Fruit fly (Drosophila melanogaster) whole organism, prepupa: ENCODE data around the gene CG15740.

Experiments
- CG10631 ChIP-seq: fragments of 200-800 bp; sonication (Bioruptor generic); optimal IDR thresholded peaks from 2 replicates; lab custom pipeline; 2016; ENCODE audit warnings: missing biosample characterization, missing genetic modification characterization
- CG11762 ChIP-seq: fragments of 200-800 bp; sonication (Bioruptor generic); optimal IDR thresholded peaks from 3 replicates; lab custom pipeline; 2016; ENCODE audit warnings: missing biosample characterization, missing genetic modification characterization; ENCODE audit not compliant: insufficient read depth
- CG3032 ChIP-seq: fragments of 200-800 bp; optimal IDR thresholded peaks from 2 replicates; lab custom pipeline; 2019; ENCODE audit warnings: missing biosample characterization, mild to moderate bottlenecking, missing genetic modification characterization, moderate library complexity
- CG31627 ChIP-seq: fragments of 200-800 bp; sonication (Bioruptor generic); optimal IDR thresholded peaks from 3 replicates; lab custom pipeline; 2016; ENCODE audit warnings: missing biosample characterization, missing genetic modification characterization
- Ets21C ChIP-seq: fragments of 200-800 bp; sonication (Bioruptor generic); optimal IDR thresholded peaks from 3 replicates; lab custom pipeline; 2016; ENCODE audit warnings: missing biosample characterization, missing genetic modification characterization
- net ChIP-seq: fragments of 200-800 bp; sonication (Bioruptor generic); optimal IDR thresholded peaks from 3 replicates; lab custom pipeline; 2016; ENCODE audit warnings: missing biosample characterization, missing genetic modification characterization
- pdm3 ChIP-seq: fragments of 200-800 bp; sonication (Bioruptor generic); optimal IDR thresholded peaks from 3 replicates; lab custom pipeline; 2016; ENCODE audit warnings: missing biosample characterization, missing genetic modification characterization

DNA sequence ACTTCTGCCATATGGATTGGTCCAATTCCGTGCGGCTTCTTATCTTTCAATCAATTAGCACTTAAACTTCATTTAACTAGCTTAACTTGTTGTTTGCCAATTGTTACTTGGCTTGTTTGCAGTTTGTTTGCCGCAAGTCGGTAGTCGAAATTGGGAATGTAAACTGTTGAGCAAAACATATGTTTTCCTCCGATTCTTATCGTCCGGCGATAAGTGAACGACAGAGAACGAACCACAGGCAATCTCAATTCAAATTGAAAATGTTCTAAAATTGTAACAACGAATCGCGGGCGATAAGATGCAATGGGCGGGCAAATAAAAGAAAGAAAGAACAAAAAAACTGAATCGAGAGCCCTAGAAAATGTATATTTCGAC is 12.5 kb upstream of the CG15740 start:
- TF ChIP-seq CG10631 (GFP tag; lab: Kevin White, UChicago) (no peak), CG3032 (tag; lab: Kevin White, UChicago) (no peak), Ets21C (GFP tag; lab: Kevin White, UChicago) (no peak), net (GFP tag; lab: Kevin White, UChicago) (no peak), pdm3 (GFP tag; lab: Kevin White, UChicago) (no peak), CG11762 (GFP tag; lab: Kevin White, UChicago) (no peak), CG31627 (GFP tag; lab: Kevin White, UChicago) (no peak)
